Fruit fly (Drosophila melanogaster) whole organism, embryonic: ENCODE results near the gene CG18788.
A peak's percentile ranks its signal among the peaks of the same experiment; 100 is the strongest.

Experiments
- Bteb2 ChIP-seq: fragments of 200-800 bp; sonication (Bioruptor generic); optimal IDR thresholded peaks from 2 replicates; lab custom pipeline; 2016; ENCODE audit warnings: missing biosample characterization, missing genetic modification characterization
- CG10543 ChIP-seq: fragments of 200-800 bp; sonication (Bioruptor generic); optimal IDR thresholded peaks from 3 replicates; lab custom pipeline; 2017; ENCODE audit warnings: missing biosample characterization, mild to moderate bottlenecking, missing genetic modification characterization, moderate library complexity
- CG10979 ChIP-seq: fragments of 200-800 bp; sonication (Bioruptor generic); optimal IDR thresholded peaks from 2 replicates; lab custom pipeline; 2018; ENCODE audit warnings: missing biosample characterization, mild to moderate bottlenecking, missing genetic modification characterization, moderate library complexity
- CG11504 ChIP-seq: fragments of 200-800 bp; sonication (Bioruptor generic); optimal IDR thresholded peaks from 3 replicates; lab custom pipeline; 2019; ENCODE audit warnings: missing biosample characterization, mild to moderate bottlenecking, missing genetic modification characterization, moderate library complexity
- CG12236 ChIP-seq: fragments of 200-800 bp; sonication (Bioruptor generic); optimal IDR thresholded peaks from 2 replicates; lab custom pipeline; 2016; ENCODE audit warnings: missing biosample characterization, missing genetic modification characterization
- CG12391 ChIP-seq: fragments of 200-800 bp; sonication (Bioruptor generic); optimal IDR thresholded peaks from 3 replicates; lab custom pipeline; 2018; ENCODE audit warnings: missing biosample characterization, mild to moderate bottlenecking, missing genetic modification characterization, moderate library complexity
- CG17328 ChIP-seq: fragments of 200-800 bp; sonication (Bioruptor generic); IDR thresholded peaks from 2 replicates; pipeline ENCODE4 v1.3.6; 2022; ENCODE audit warnings: missing biosample characterization, missing genetic modification characterization
- CG17359 ChIP-seq: fragments of 200-800 bp; sonication (Bioruptor generic); optimal IDR thresholded peaks from 3 replicates; lab custom pipeline; 2018; ENCODE audit warnings: missing biosample characterization, mild to moderate bottlenecking, missing genetic modification characterization, moderate library complexity
- CG2129 ChIP-seq: fragments of 200-800 bp; sonication (Bioruptor generic); IDR thresholded peaks from 2 replicates; pipeline ENCODE4 v1.3.6; 2022; ENCODE audit warnings: missing biosample characterization, missing genetic modification characterization; ENCODE audit not compliant: partially characterized antibody
- CG31388 ChIP-seq: fragments of 200-800 bp; sonication (Bioruptor generic); optimal IDR thresholded peaks from 2 replicates; lab custom pipeline; 2016; ENCODE audit warnings: missing biosample characterization, missing genetic modification characterization
- CG3995 ChIP-seq: fragments of 200-800 bp; sonication (Bioruptor generic); optimal IDR thresholded peaks from 3 replicates; lab custom pipeline; 2016; ENCODE audit warnings: missing biosample characterization, missing genetic modification characterization
- CG6175 ChIP-seq: fragments of 200-800 bp; sonication (Bioruptor generic); IDR thresholded peaks from 3 replicates; pipeline ENCODE4 v1.3.6; 2022; ENCODE audit warnings: missing biosample characterization, missing genetic modification characterization
- CG6813 ChIP-seq: fragments of 200-800 bp; sonication (Bioruptor generic); optimal IDR thresholded peaks from 2 replicates; lab custom pipeline; 2017; ENCODE audit warnings: missing biosample characterization, missing genetic modification characterization, mild to moderate bottlenecking, moderate library complexity, missing genetic modification reagents
- CG7556 ChIP-seq: fragments of 200-800 bp; sonication (Bioruptor generic); optimal IDR thresholded peaks from 2 replicates; lab custom pipeline; 2017; ENCODE audit warnings: missing biosample characterization, mild to moderate bottlenecking, missing genetic modification characterization
- CG7786 ChIP-seq: fragments of 200-800 bp; sonication (Bioruptor generic); optimal IDR thresholded peaks from 2 replicates; lab custom pipeline; 2016; ENCODE audit warnings: missing biosample characterization, missing genetic modification characterization
- CG9817 ChIP-seq: fragments of 200-800 bp; sonication (Bioruptor generic); optimal IDR thresholded peaks from 2 replicates; lab custom pipeline; 2018; ENCODE audit warnings: missing biosample characterization, mild to moderate bottlenecking, missing genetic modification characterization, moderate library complexity
- CkIIα-i1 ChIP-seq: fragments of 200-800 bp; sonication (Bioruptor generic); IDR thresholded peaks from 2 replicates; pipeline ENCODE4 v1.3.6; 2022; ENCODE audit warnings: missing biosample characterization, missing genetic modification characterization
- Dad ChIP-seq: fragments of 200-800 bp; sonication (Bioruptor generic); optimal IDR thresholded peaks from 3 replicates; lab custom pipeline; 2016; ENCODE audit warnings: missing biosample characterization, missing genetic modification characterization
- Dip2 ChIP-seq: fragments of 200-800 bp; sonication (Bioruptor generic); IDR thresholded peaks from 2 replicates; pipeline ENCODE4 v1.3.6; 2022; ENCODE audit warnings: missing biosample characterization, missing genetic modification characterization
- ERR ChIP-seq: fragments of 200-800 bp; sonication (Bioruptor generic); optimal IDR thresholded peaks from 2 replicates; lab custom pipeline; 2016; ENCODE audit warnings: missing biosample characterization, missing genetic modification characterization
- HmgD ChIP-seq: fragments of 200-800 bp; sonication (Bioruptor generic); optimal IDR thresholded peaks from 3 replicates; lab custom pipeline; 2016; ENCODE audit warnings: missing biosample characterization, missing genetic modification characterization
- Hr51 ChIP-seq, 2 experiments: fragments of 200-800 bp; sonication (Bioruptor generic); optimal IDR thresholded peaks; 2 replicates in 1 of 2; 3 replicates in 1 of 2; lab custom pipeline; 2016 to 2018; ENCODE audit warnings: missing biosample characterization in 2 of 2, missing genetic modification characterization in 2 of 2, mild to moderate bottlenecking in 1 of 2, moderate library complexity in 1 of 2
- Lpt ChIP-seq: fragments of >200 bp; optimal IDR thresholded peaks from 2 replicates; lab custom pipeline; 2018; ENCODE audit warnings: missing biosample characterization, missing genetic modification characterization
- Max ChIP-seq: fragments of 200-800 bp; sonication (Bioruptor generic); optimal IDR thresholded peaks from 2 replicates; lab custom pipeline; 2016; ENCODE audit warnings: missing biosample characterization, mild to moderate bottlenecking, missing genetic modification characterization
- Myb ChIP-seq: fragments of 200-800 bp; sonication (Bioruptor generic); optimal IDR thresholded peaks from 2 replicates; lab custom pipeline; 2016; ENCODE audit warnings: missing biosample characterization, missing genetic modification characterization
- Sry-β ChIP-seq: fragments of 200-800 bp; sonication (Bioruptor generic); optimal IDR thresholded peaks from 2 replicates; lab custom pipeline; 2018; ENCODE audit warnings: missing biosample characterization, mild to moderate bottlenecking, missing genetic modification characterization, moderate library complexity
- Ssrp ChIP-seq: fragments of 200-800 bp; sonication (Bioruptor generic); optimal IDR thresholded peaks from 2 replicates; lab custom pipeline; 2018; ENCODE audit warnings: missing biosample characterization, mild to moderate bottlenecking, missing genetic modification characterization, moderate library complexity
- Taf1 ChIP-seq: fragments of 200-800 bp; sonication (Bioruptor generic); IDR thresholded peaks from 2 replicates; pipeline ENCODE4 v1.3.6; 2022; ENCODE audit warnings: missing biosample characterization, missing genetic modification characterization
- abd-A ChIP-seq: fragments of 200-800 bp; sonication (Bioruptor generic); optimal IDR thresholded peaks from 3 replicates; lab custom pipeline; 2019; ENCODE audit warnings: missing biosample characterization, mild to moderate bottlenecking, missing genetic modification characterization, moderate library complexity
- ac ChIP-seq: fragments of 200-800 bp; sonication (Bioruptor generic); optimal IDR thresholded peaks from 3 replicates; lab custom pipeline; 2017; ENCODE audit warnings: missing biosample characterization, mild to moderate bottlenecking, missing genetic modification characterization
- br ChIP-seq: fragments of >200 bp; optimal IDR thresholded peaks from 2 replicates; lab custom pipeline; 2017
- cato ChIP-seq: fragments of 200-800 bp; sonication (Bioruptor generic); optimal IDR thresholded peaks from 2 replicates; lab custom pipeline; 2016; ENCODE audit warnings: missing biosample characterization, missing genetic modification characterization, borderline replicate concordance
- corto ChIP-seq: fragments of 200-800 bp; sonication (Bioruptor generic); optimal IDR thresholded peaks from 2 replicates; lab custom pipeline; 2016; ENCODE audit warnings: missing biosample characterization, mild to moderate bottlenecking, missing genetic modification characterization, moderate library complexity
- crp ChIP-seq, 2 experiments: fragments of 200-800 bp; sonication (Bioruptor generic); optimal IDR thresholded peaks; 2 replicates in 1 of 2; 3 replicates in 1 of 2; lab custom pipeline; 2017; ENCODE audit warnings: missing biosample characterization in 2 of 2, missing genetic modification characterization in 2 of 2, mild to moderate bottlenecking in 1 of 2, moderate library complexity in 1 of 2
- fru ChIP-seq: fragments of >200 bp; optimal IDR thresholded peaks from 2 replicates; lab custom pipeline; 2017
- gcm ChIP-seq: fragments of 200-800 bp; sonication (Bioruptor generic); optimal IDR thresholded peaks from 2 replicates; lab custom pipeline; 2019; ENCODE audit warnings: missing biosample characterization, mild to moderate bottlenecking, missing genetic modification characterization, moderate library complexity
- gsb-n ChIP-seq: fragments of 200-800 bp; sonication (Bioruptor generic); optimal IDR thresholded peaks from 3 replicates; lab custom pipeline; 2018; ENCODE audit warnings: missing biosample characterization, mild to moderate bottlenecking, missing genetic modification characterization
- ham ChIP-seq: fragments of 200-800 bp; sonication (Bioruptor generic); IDR thresholded peaks from 2 replicates; pipeline ENCODE4 v1.3.6; 2022; ENCODE audit warnings: missing biosample characterization, missing genetic modification characterization
- hb ChIP-seq: fragments of 200-800 bp; sonication (Bioruptor generic); IDR thresholded peaks from 3 replicates; pipeline ENCODE4 v1.3.6; 2022; ENCODE audit warnings: missing biosample characterization, missing genetic modification characterization; ENCODE audit not compliant: partially characterized antibody
- jumu ChIP-seq: fragments of 200-800 bp; sonication (Bioruptor generic); optimal IDR thresholded peaks from 3 replicates; lab custom pipeline; 2016; ENCODE audit warnings: missing biosample characterization, missing genetic modification characterization
- nau ChIP-seq: fragments of 200-800 bp; sonication (Bioruptor generic); optimal IDR thresholded peaks from 3 replicates; lab custom pipeline; 2017; ENCODE audit warnings: missing biosample characterization, mild to moderate bottlenecking, missing genetic modification characterization, missing genetic modification reagents
- nerfin-2 ChIP-seq: fragments of 200-800 bp; sonication (Bioruptor generic); IDR thresholded peaks from 2 replicates; pipeline ENCODE4 v1.3.6; 2022; ENCODE audit warnings: missing biosample characterization, missing genetic modification characterization; ENCODE audit not compliant: partially characterized antibody
- pan ChIP-seq, 4 experiments: fragments of >200 bp in 3 of 4; fragments of 200-800 bp in 1 of 4; sonication (Bioruptor generic) in 1 of 4; optimal IDR thresholded peaks in 3 of 4; IDR thresholded peaks in 1 of 4; 2 replicates each; pipeline versions ENCODE4 v1.3.6 to Lab custom; 2017 to 2022; ENCODE audit warnings: missing biosample characterization in 2 of 4, missing genetic modification characterization in 2 of 4, mixed read lengths in 1 of 4
- sc ChIP-seq, 3 experiments: fragments of >200 bp in 2 of 3; fragments of 200-800 bp in 1 of 3; sonication (Bioruptor generic) in 1 of 3; optimal IDR thresholded peaks; 2 replicates in 2 of 3; 3 replicates in 1 of 3; lab custom pipeline; 2017; ENCODE audit warnings: mild to moderate bottlenecking in 1 of 3, missing biosample characterization in 1 of 3, missing genetic modification characterization in 1 of 3, missing genetic modification reagents in 1 of 3
- seq ChIP-seq: fragments of 200-800 bp; sonication (Bioruptor generic); IDR thresholded peaks from 2 replicates; pipeline ENCODE4 v1.3.6; 2022; ENCODE audit warnings: missing biosample characterization, missing genetic modification characterization
- sob ChIP-seq: fragments of 200-800 bp; sonication (Bioruptor generic); IDR thresholded peaks from 2 replicates; pipeline ENCODE4 v1.3.6; 2022; ENCODE audit warnings: missing biosample characterization, missing genetic modification characterization
- tll ChIP-seq, 2 experiments: fragments of 200-800 bp in 1 of 2; fragments of >200 bp in 1 of 2; sonication (Bioruptor generic) in 1 of 2; optimal IDR thresholded peaks; 2 replicates each; lab custom pipeline; 2017 to 2019; ENCODE audit warnings: missing biosample characterization in 2 of 2, missing genetic modification characterization in 2 of 2, mild to moderate bottlenecking in 1 of 2, moderate library complexity in 1 of 2

CG18788 gene

dm6 chr2L:12006397-12007330, 27.3 kb upstream of the CG18788 start (continued):
- peak; percentile 24 for TF ChIP-seq Dad (GFP tag; lab: Kevin White, UChicago)
- peak; percentile 90 for TF ChIP-seq CG17359 (tag; lab: Kevin White, UChicago)
- no peak for TF ChIP-seq tll (GFP tag; optimal IDR thresholded peaks at IDR 0.05; lab: Kevin White, UChicago)
- TF ChIP-seq HmgD (GFP tag; lab: Kevin White, UChicago) = no peak
- TF ChIP-seq Hr51 (GFP tag; optimal IDR thresholded peaks at IDR 0.05; lab: Kevin White, UChicago) = peak; percentile 41 to 96
- no peak for TF ChIP-seq seq (GFP tag; lab: Robert Waterston, UW)
- TF ChIP-seq Ssrp = peak; percentile 96
- TF ChIP-seq CkIIα-i1 = no peak
- peak; percentile 37 for TF ChIP-seq ac
- no peak for TF ChIP-seq abd-A
- peak; percentile 30 for TF ChIP-seq Bteb2
- TF ChIP-seq CG6175 (GFP tag; lab: Robert Waterston, UW) = no peak
- TF ChIP-seq ERR (GFP tag; lab: Kevin White, UChicago) = peak; percentile 82
- no peak for TF ChIP-seq nerfin-2 (GFP tag; lab: Robert Waterston, UW)
- TF ChIP-seq CG10543 = peak; percentile 31
- TF ChIP-seq CG12391 = peak; percentile 98
- TF ChIP-seq gsb-n (tag; lab: Kevin White, UChicago) = peak; percentile 95
- no peak for TF ChIP-seq fru (lab: Kevin White, UChicago)
- TF ChIP-seq CG9817 (tag; lab: Kevin White, UChicago) = peak; percentile 91
- no peak for TF ChIP-seq br (lab: Kevin White, UChicago)
- TF ChIP-seq CG17328 (GFP tag; lab: Robert Waterston, UW) = no peak
- no peak for TF ChIP-seq sc (optimal IDR thresholded peaks at IDR 0.05; lab: Kevin White, UChicago)
- TF ChIP-seq sc (GFP tag; optimal IDR thresholded peaks at IDR 0.05; lab: Kevin White, UChicago) = peak; percentile 92
- TF ChIP-seq Max (GFP tag; lab: Kevin White, UChicago) = peak; percentile 90
- peak; percentile 96 for TF ChIP-seq CG11504 (tag; lab: Kevin White, UChicago)
- peak; percentile 51 for TF ChIP-seq jumu (GFP tag; lab: Kevin White, UChicago)
- peak; percentile 50 for TF ChIP-seq nau
- no peak for TF ChIP-seq ham (GFP tag; lab: Robert Waterston, UW)
- peak in 1 of 2 experiments; percentile 79 for TF ChIP-seq pan (optimal IDR thresholded peaks at IDR 0.05; lab: Kevin White, UChicago)
- TF ChIP-seq pan (GFP tag; optimal IDR thresholded peaks at IDR 0.05 in 1 of 2, IDR thresholded peaks at IDR 0.05 in 1 of 2) = peak in 1 of 2 experiments; percentile 69
- no peak for TF ChIP-seq CG2129 (GFP tag; lab: Robert Waterston, UW)
- peak; percentile 37 for TF ChIP-seq Myb (GFP tag; lab: Kevin White, UChicago)
- TF ChIP-seq CG7786 (GFP tag; lab: Kevin White, UChicago) = peak; percentile 75
- TF ChIP-seq CG6813 = peak; percentile 92
- TF ChIP-seq Dip2 (GFP tag; lab: Robert Waterston, UW) = no peak
- TF ChIP-seq hb = no peak
- peak; percentile 90 for TF ChIP-seq cato
- TF ChIP-seq CG31388 = peak; percentile 79
- no peak for TF ChIP-seq Lpt (GFP tag; lab: Kevin White, UChicago)
- TF ChIP-seq CG10979 = peak; percentile 98
- TF ChIP-seq Taf1 (GFP tag; lab: Robert Waterston, UW) = no peak
- peak; percentile 99 for TF ChIP-seq CG7556 (GFP tag; lab: Kevin White, UChicago)
- TF ChIP-seq corto (GFP tag; lab: Kevin White, UChicago) = no peak
- peak in 1 of 2 experiments; percentile 58 for TF ChIP-seq crp (GFP tag; optimal IDR thresholded peaks at IDR 0.05; lab: Kevin White, UChicago)
- TF ChIP-seq sob (GFP tag; lab: Robert Waterston, UW) = no peak
- peak; percentile 45 for TF ChIP-seq CG3995
- TF ChIP-seq Sry-β (GFP tag; lab: Kevin White, UChicago) = peak; percentile 39
- no peak for TF ChIP-seq CG12236 (GFP tag; lab: Kevin White, UChicago)
- peak; percentile 96 for TF ChIP-seq gcm (GFP tag; lab: Kevin White, UChicago)
